Fruit fly (Drosophila melanogaster): ENCODE data around the gene aph-1.

Gene aph-1

dm6 chr2L:2748480-2749143 is 17.4 kb upstream of the aph-1 start:
- peak; percentile 98 for TF ChIP-seq CG33017 (tag; optimal IDR thresholded peaks at IDR 0.05)
- TF ChIP-seq toe (GFP tag; optimal IDR thresholded peaks at IDR 0.05), result no peak
- TF ChIP-seq Clk (GFP tag; optimal IDR thresholded peaks at IDR 0.05), result peak; percentile 89
- TF ChIP-seq Hr96 (GFP tag; optimal IDR thresholded peaks at IDR 0.05), result peak; percentile 91
- peak; percentile 90 for TF ChIP-seq pad (GFP tag; optimal IDR thresholded peaks at IDR 0.05)
- TF ChIP-seq ovo (GFP tag; optimal IDR thresholded peaks at IDR 0.05), result peak; percentile 95
- peak; percentile 93 for TF ChIP-seq Mnt (GFP tag; optimal IDR thresholded peaks at IDR 0.05)
- peak; percentile 97 for TF ChIP-seq CG7101 (tag; optimal IDR thresholded peaks at IDR 0.05)
- peak; percentile 86 for TF ChIP-seq cic (GFP tag; optimal IDR thresholded peaks at IDR 0.05)
- TF ChIP-seq CG5204 (GFP tag; optimal IDR thresholded peaks at IDR 0.05), result no peak
- TF ChIP-seq cnc (optimal IDR thresholded peaks at IDR 0.05), result no peak
- peak; percentile 92 for TF ChIP-seq CG14711 (tag; optimal IDR thresholded peaks at IDR 0.05)
- TF ChIP-seq CG1620 (GFP tag; optimal IDR thresholded peaks at IDR 0.05), result peak; percentile 95
- peak; percentile 89 for TF ChIP-seq bab1 (GFP tag; optimal IDR thresholded peaks at IDR 0.05)
- peak; percentile 73 for TF ChIP-seq tj (GFP tag; optimal IDR thresholded peaks at IDR 0.05)
- TF ChIP-seq Crg-1 (GFP tag; optimal IDR thresholded peaks at IDR 0.05), result peak; percentile 97
- TF ChIP-seq CG11617 (GFP tag; optimal IDR thresholded peaks at IDR 0.05), result peak; percentile 95
- TF ChIP-seq CG12768 (GFP tag; optimal IDR thresholded peaks at IDR 0.05), result peak; percentile 97
- TF ChIP-seq CG7045 (GFP tag; optimal IDR thresholded peaks at IDR 0.05), result peak; percentile 95
- TF ChIP-seq kay (GFP tag; ENCODE audit: borderline replicate concordance), result no peak

- TF ChIP-seq Clk (GFP tag; optimal IDR thresholded peaks at IDR 0.05) (peak; percentile 54), pad (GFP tag; optimal IDR thresholded peaks at IDR 0.05) (peak; percentile 27), CG7101 (tag; optimal IDR thresholded peaks at IDR 0.05) (peak; percentile 21), CG12768 (GFP tag; optimal IDR thresholded peaks at IDR 0.05) (peak; percentile 80), toe (GFP tag; optimal IDR thresholded peaks at IDR 0.05) (no peak), CG33017 (tag; optimal IDR thresholded peaks at IDR 0.05) (peak; percentile 40), CG7045 (GFP tag; optimal IDR thresholded peaks at IDR 0.05) (peak; percentile 7), tj (GFP tag; optimal IDR thresholded peaks at IDR 0.05) (peak; percentile 40), Crg-1 (GFP tag; optimal IDR thresholded peaks at IDR 0.05) (no peak), CG1620 (GFP tag; optimal IDR thresholded peaks at IDR 0.05) (no peak), cic (GFP tag; optimal IDR thresholded peaks at IDR 0.05) (peak; percentile 76), CG11617 (GFP tag; optimal IDR thresholded peaks at IDR 0.05) (no peak), bab1 (GFP tag; optimal IDR thresholded peaks at IDR 0.05) (peak; percentile 5)
These were observed 16.8 kb upstream of the aph-1 start for dm6 chr2L:2749144-2749766.

- TF ChIP-seq CG7101 (tag; optimal IDR thresholded peaks at IDR 0.05) (peak; percentile 56), ovo (GFP tag; optimal IDR thresholded peaks at IDR 0.05) (no peak), CG5204 (GFP tag; optimal IDR thresholded peaks at IDR 0.05) (no peak), CG33017 (tag; optimal IDR thresholded peaks at IDR 0.05) (peak; percentile 86), tj (GFP tag; optimal IDR thresholded peaks at IDR 0.05) (peak; percentile 52), kay (GFP tag; ENCODE audit: borderline replicate concordance) (no peak), Clk (GFP tag; optimal IDR thresholded peaks at IDR 0.05) (no peak), pad (GFP tag; optimal IDR thresholded peaks at IDR 0.05) (no peak), toe (GFP tag; optimal IDR thresholded peaks at IDR 0.05) (peak; percentile 1), CG12768 (GFP tag; optimal IDR thresholded peaks at IDR 0.05) (peak; percentile 36), Hr96 (GFP tag; optimal IDR thresholded peaks at IDR 0.05) (peak; percentile 4), Mnt (GFP tag; optimal IDR thresholded peaks at IDR 0.05) (no peak), CG1620 (GFP tag; optimal IDR thresholded peaks at IDR 0.05) (no peak), CG11617 (GFP tag; optimal IDR thresholded peaks at IDR 0.05) (peak; percentile 40), CG7045 (GFP tag; optimal IDR thresholded peaks at IDR 0.05) (peak; percentile 53), CG14711 (tag; optimal IDR thresholded peaks at IDR 0.05) (peak; percentile 60), bab1 (GFP tag; optimal IDR thresholded peaks at IDR 0.05) (no peak), Crg-1 (GFP tag; optimal IDR thresholded peaks at IDR 0.05) (peak; percentile 32), cnc (optimal IDR thresholded peaks at IDR 0.05) (no peak), cic (GFP tag; optimal IDR thresholded peaks at IDR 0.05) (no peak)
These were observed 15.5 kb upstream of the aph-1 start for dm6 chr2L:2750337-2751084.

dm6 chr2L:2751085-2751710 is 14.8 kb upstream of the aph-1 start:
- TF ChIP-seq ovo (GFP tag; optimal IDR thresholded peaks at IDR 0.05), result peak; percentile 14
- TF ChIP-seq cic (GFP tag; optimal IDR thresholded peaks at IDR 0.05), result peak; percentile 91
- no peak for TF ChIP-seq cnc (optimal IDR thresholded peaks at IDR 0.05)
- TF ChIP-seq Crg-1 (GFP tag; optimal IDR thresholded peaks at IDR 0.05), result peak; percentile 23
- TF ChIP-seq Mnt (GFP tag; optimal IDR thresholded peaks at IDR 0.05), result peak; percentile 54
- peak; percentile 5 for TF ChIP-seq CG14711 (tag; optimal IDR thresholded peaks at IDR 0.05)
- TF ChIP-seq CG12768 (GFP tag; optimal IDR thresholded peaks at IDR 0.05), result peak; percentile 44
- TF ChIP-seq bab1 (GFP tag; optimal IDR thresholded peaks at IDR 0.05), result no peak
- TF ChIP-seq kay (GFP tag; ENCODE audit: borderline replicate concordance), result no peak
- TF ChIP-seq toe (GFP tag; optimal IDR thresholded peaks at IDR 0.05), result no peak
- TF ChIP-seq tj (GFP tag; optimal IDR thresholded peaks at IDR 0.05), result no peak

Data from whole organism, adult.